Worm (Caenorhabditis elegans) whole organism, young adult: ENCODE measurements around the gene srz-5.

Experiments
- B0261.1 ChIP-seq: sonication (generic microtip); optimal IDR thresholded peaks from 2 replicates; lab custom pipeline; 2016; ENCODE audit warnings: mild to moderate bottlenecking, missing genetic modification characterization, moderate library complexity, missing compliant biosample characterization
- B0336.3 ChIP-seq: fragments of 200-800 bp; sonication (Bioruptor generic); IDR thresholded peaks from 2 replicates; pipeline ENCODE4 v1.3.6; 2022; ENCODE audit warnings: missing genetic modification characterization, missing compliant biosample characterization
- D2030.7 ChIP-seq: fragments of 200-800 bp; sonication (Bioruptor generic); IDR thresholded peaks from 2 replicates; pipeline ENCODE4 v1.3.6; 2022; ENCODE audit warnings: missing genetic modification reagents, missing genetic modification characterization, missing compliant biosample characterization
- F10E7.11 ChIP-seq: sonication (generic microtip); optimal IDR thresholded peaks from 2 replicates; lab custom pipeline; 2017; ENCODE audit warnings: mild to moderate bottlenecking, missing genetic modification characterization, moderate library complexity, missing compliant biosample characterization
- F33H1.4 ChIP-seq: fragments of 200-800 bp; sonication (Bioruptor generic); IDR thresholded peaks from 2 replicates; pipeline ENCODE4 v1.3.6; 2022; ENCODE audit warnings: missing genetic modification reagents, missing genetic modification characterization, missing compliant biosample characterization
- F55B11.4 ChIP-seq: sonication (generic microtip); optimal IDR thresholded peaks from 2 replicates; lab custom pipeline; 2016; ENCODE audit warnings: missing compliant biosample characterization, missing genetic modification characterization, borderline replicate concordance; ENCODE audit not compliant: insufficient read depth
- T07F8.4 ChIP-seq: sonication (generic microtip); optimal IDR thresholded peaks from 2 replicates; lab custom pipeline; 2016; ENCODE audit warnings: mild to moderate bottlenecking, missing genetic modification characterization, moderate library complexity, missing compliant biosample characterization
- attf-5 ChIP-seq: fragments of 200-800 bp; sonication (Bioruptor generic); optimal IDR thresholded peaks from 2 replicates; lab custom pipeline; 2018; ENCODE audit warnings: mild to moderate bottlenecking, missing genetic modification characterization, missing compliant biosample characterization
- attf-6 ChIP-seq: fragments of 200-800 bp; sonication (Bioruptor generic); IDR thresholded peaks from 2 replicates; pipeline ENCODE4 v1.3.6; 2022; ENCODE audit warnings: missing genetic modification reagents, missing genetic modification characterization, missing compliant biosample characterization
- cebp-1 ChIP-seq, 2 experiments: fragments of 200-800 bp in 1 of 2; sonication (Bioruptor generic) in 1 of 2; sonication (generic microtip) in 1 of 2; IDR thresholded peaks in 1 of 2; optimal IDR thresholded peaks in 1 of 2; 2 replicates each; pipeline versions ENCODE4 v1.3.6 to Lab custom; 2017 to 2022; ENCODE audit warnings: missing compliant biosample characterization in 2 of 2, missing genetic modification characterization in 2 of 2, mild to moderate bottlenecking in 1 of 2, missing genetic modification reagents in 1 of 2, moderate library complexity in 1 of 2
- cebp-2 ChIP-seq: fragments of 200-800 bp; sonication (Bioruptor generic); IDR thresholded peaks from 2 replicates; pipeline ENCODE4 v1.3.6; 2022; ENCODE audit warnings: missing genetic modification characterization, missing compliant biosample characterization
- ceh-91 ChIP-seq: fragments of 200-800 bp; sonication (Bioruptor generic); IDR thresholded peaks from 2 replicates; pipeline ENCODE4 v1.3.6; 2022; ENCODE audit warnings: missing genetic modification reagents, missing genetic modification characterization, missing compliant biosample characterization
- dox-1 ChIP-seq: fragments of 200-800 bp; sonication (Bioruptor generic); IDR thresholded peaks from 2 replicates; pipeline ENCODE4 v1.3.6; 2022; ENCODE audit warnings: missing genetic modification reagents, missing genetic modification characterization, missing compliant biosample characterization
- efl-1 ChIP-seq: fragments of 150-350 bp; optimal IDR thresholded peaks from 2 replicates; lab custom pipeline; 2014; ENCODE audit warnings: missing biosample characterization, missing genetic modification reagents, missing genetic modification characterization
- him-1 ChIP-seq: sonication (generic microtip); optimal IDR thresholded peaks from 2 replicates; lab custom pipeline; 2016; ENCODE audit warnings: missing genotype, missing genetic modification reagents, missing genetic modification characterization, missing compliant biosample characterization
- hmg-1.2 ChIP-seq: fragments of 200-800 bp; sonication (Bioruptor generic); IDR thresholded peaks from 2 replicates; pipeline ENCODE4 v1.3.6; 2022; ENCODE audit warnings: missing genetic modification reagents, missing genetic modification characterization, missing compliant biosample characterization
- let-607 ChIP-seq, 2 experiments: fragments of 200-800 bp in 1 of 2; sonication (Bioruptor generic) in 1 of 2; sonication (generic microtip) in 1 of 2; optimal IDR thresholded peaks; 2 replicates each; lab custom pipeline; 2016 to 2018; ENCODE audit warnings: mild to moderate bottlenecking in 2 of 2, missing compliant biosample characterization in 2 of 2, missing genetic modification characterization in 2 of 2, moderate library complexity in 2 of 2, missing genotype in 1 of 2
- lin-35 ChIP-seq, 3 experiments: fragments of 150-350 bp in 2 of 3; sonication (generic microtip) in 1 of 3; optimal IDR thresholded peaks; 2 replicates each; lab custom pipeline; 2014 to 2018; ENCODE audit warnings: missing biosample characterization in 3 of 3, missing genetic modification characterization in 3 of 3, missing genetic modification reagents in 3 of 3
- lin-40 ChIP-seq: sonication (generic microtip); optimal IDR thresholded peaks from 2 replicates; lab custom pipeline; 2016; ENCODE audit warnings: missing genetic modification characterization, mild to moderate bottlenecking, missing compliant biosample characterization, missing genotype, missing genetic modification reagents
- lin-54 ChIP-seq: fragments of 200-800 bp; sonication (Bioruptor generic); optimal IDR thresholded peaks from 2 replicates; lab custom pipeline; 2018; ENCODE audit warnings: mild to moderate bottlenecking, missing genetic modification characterization, missing compliant biosample characterization
- lsl-1 ChIP-seq: fragments of 200-800 bp; sonication (Bioruptor generic); optimal IDR thresholded peaks from 2 replicates; lab custom pipeline; 2018; ENCODE audit warnings: mild to moderate bottlenecking, missing genetic modification characterization, moderate library complexity, missing compliant biosample characterization
- madf-6 ChIP-seq: fragments of 200-800 bp; sonication (Bioruptor generic); IDR thresholded peaks from 2 replicates; pipeline ENCODE4 v1.3.6; 2022; ENCODE audit warnings: missing genetic modification reagents, missing genetic modification characterization, missing compliant biosample characterization
- madf-8 ChIP-seq: fragments of 200-800 bp; sonication (Bioruptor generic); conservative IDR thresholded peaks from 2 replicates; pipeline ENCODE4 v1.3.6; 2022; ENCODE audit warnings: missing genetic modification reagents, missing genetic modification characterization, missing compliant biosample characterization
- mcd-1 ChIP-seq: fragments of 200-800 bp; sonication (Bioruptor generic); IDR thresholded peaks from 2 replicates; pipeline ENCODE4 v1.3.6; 2022; ENCODE audit warnings: missing genetic modification reagents, missing genetic modification characterization, missing compliant biosample characterization
- nhr-80 ChIP-seq: sonication (generic microtip); optimal IDR thresholded peaks from 2 replicates; lab custom pipeline; 2016; ENCODE audit warnings: missing genetic modification characterization, missing compliant biosample characterization
- pbrm-1 ChIP-seq: fragments of 200-800 bp; sonication (Bioruptor generic); IDR thresholded peaks from 2 replicates; pipeline ENCODE4 v1.3.6; 2022; ENCODE audit warnings: missing genetic modification reagents, missing genetic modification characterization, missing compliant biosample characterization
- sdz-38 ChIP-seq: sonication (generic microtip); optimal IDR thresholded peaks from 2 replicates; lab custom pipeline; 2016; ENCODE audit warnings: missing genotype, missing genetic modification characterization, missing compliant biosample characterization
- snpc-4 ChIP-seq, 5 experiments: fragments of 150-350 bp in 1 of 5; sonication (generic microtip) in 4 of 5; optimal IDR thresholded peaks; 2 replicates each; lab custom pipeline; 2014 to 2018; ENCODE audit warnings: missing genetic modification characterization in 5 of 5, missing biosample characterization in 3 of 5, antibody characterized with exemption in 2 of 5, mild to moderate bottlenecking in 2 of 5, missing compliant biosample characterization in 2 of 5, missing genotype in 2 of 5, moderate library complexity in 2 of 5, missing genetic modification reagents in 1 of 5
- tbp1 ChIP-seq: fragments of 200-800 bp; sonication (Bioruptor generic); optimal IDR thresholded peaks from 2 replicates; lab custom pipeline; 2018; ENCODE audit warnings: mild to moderate bottlenecking, missing genetic modification characterization, missing compliant biosample characterization
- tlf-1 ChIP-seq: fragments of 200-800 bp; sonication (Bioruptor generic); optimal IDR thresholded peaks from 2 replicates; lab custom pipeline; 2018; ENCODE audit warnings: mild to moderate bottlenecking, missing genetic modification characterization, missing compliant biosample characterization
- unc-130 ChIP-seq: sonication (generic microtip); optimal IDR thresholded peaks from 2 replicates; lab custom pipeline; 2016; ENCODE audit warnings: missing genetic modification reagents, missing genetic modification characterization, missing compliant biosample characterization
- xnd-1 ChIP-seq: sonication (generic microtip); optimal IDR thresholded peaks from 2 replicates; lab custom pipeline; 2016; ENCODE audit warnings: missing genotype, missing genetic modification reagents, missing genetic modification characterization, missing compliant biosample characterization
- zim-3 ChIP-seq: sonication (generic microtip); optimal IDR thresholded peaks from 2 replicates; lab custom pipeline; 2017; ENCODE audit warnings: mild to moderate bottlenecking, missing genetic modification characterization, moderate library complexity, missing compliant biosample characterization
- ztf-26 ChIP-seq: sonication (generic microtip); optimal IDR thresholded peaks from 2 replicates; lab custom pipeline; 2017; ENCODE audit warnings: missing genetic modification characterization, missing compliant biosample characterization
- ztf-28 ChIP-seq: fragments of 200-800 bp; sonication (Bioruptor generic); IDR thresholded peaks from 2 replicates; pipeline ENCODE4 v1.3.6; 2022; ENCODE audit warnings: missing genetic modification reagents, missing genetic modification characterization, missing compliant biosample characterization

The srz-5 gene

ce11 chrII:3554673-3555072 lies 40.1 kb upstream of the srz-5 start (continued):
- TF ChIP-seq D2030.7 (GFP tag; lab: Robert Waterston, UW) (0 out of 2 replicates have a peak, but pooled peaks have one; percentile 11), attf-6 (no peak)

- TF ChIP-seq cebp-1 (GFP tag; IDR thresholded peaks at IDR 0.05; lab: Robert Waterston, UW) (0 out of 2 replicates have a peak, but pooled peaks have one; percentile 20), cebp-1 (tag; optimal IDR thresholded peaks at IDR 0.05; lab: Kevin White, UChicago) (peak; percentile 79), ztf-28 (GFP tag; lab: Robert Waterston, UW) (no peak), F55B11.4 (tag; lab: Kevin White, UChicago) (no peak), ztf-26 (tag; lab: Kevin White, UChicago) (peak; percentile 37), cebp-2 (no peak), snpc-4 (GFP tag; optimal IDR thresholded peaks at IDR 0.05; lab: Kevin White, UChicago) (no peak), snpc-4 (tag; optimal IDR thresholded peaks at IDR 0.05; lab: Kevin White, UChicago) (peak in 1 of 4 experiments; percentile 45), sdz-38 (tag; lab: Kevin White, UChicago) (no peak), let-607 (tag; optimal IDR thresholded peaks at IDR 0.05; lab: Kevin White, UChicago) (peak in 1 of 2 experiments; percentile 61), dox-1 (0 out of 2 replicates have a peak, but pooled peaks have one; percentile 9), efl-1 (peak; percentile 24), hmg-1.2 (GFP tag; lab: Robert Waterston, UW) (peak; percentile 23; the same call in 1 of the 2 replicates), lsl-1 (GFP tag; lab: Kevin White, UChicago) (peak; percentile 61), tlf-1 (GFP tag; lab: Kevin White, UChicago) (no peak), him-1 (no peak), attf-5 (GFP tag; lab: Kevin White, UChicago) (peak; percentile 45), lin-35 (GFP tag; optimal IDR thresholded peaks at IDR 0.05; lab: Kevin White, UChicago) (peak in 1 of 3 experiments; percentile 31), B0261.1 (tag; lab: Kevin White, UChicago) (peak; percentile 20), lin-54 (peak; percentile 42), lin-40 (tag; lab: Kevin White, UChicago) (peak; percentile 78), tbp1 (peak; percentile 20), mcd-1 (peak; percentile 61), B0336.3 (peak; percentile 64; the same call in 1 of the 2 replicates), madf-8 (peak; percentile 53), ceh-91 (GFP tag; lab: Robert Waterston, UW) (peak; percentile 62; the same call in 1 of the 2 replicates), pbrm-1 (GFP tag; lab: Robert Waterston, UW) (0 out of 2 replicates have a peak, but pooled peaks have one; percentile 22), F10E7.11 (tag; lab: Kevin White, UChicago) (no peak), F33H1.4 (GFP tag; lab: Robert Waterston, UW) (peak; percentile 50; the same call in 1 of the 2 replicates), xnd-1 (peak; percentile 66), attf-6 (no peak), unc-130 (GFP tag; lab: Kevin White, UChicago) (no peak), madf-6 (peak; percentile 73; the same call in 1 of the 2 replicates), zim-3 (tag; lab: Kevin White, UChicago) (no peak)
- TF ChIP-seq, all 124 proteins: peak for 22
Measured at ce11 chrII:3553453-3553852, 38.9 kb upstream of the srz-5 start, which contains the start of gene dnc-3. dnc-3 (plus strand) TSS chrII:3553724.

- no peak for TF ChIP-seq T07F8.4 (tag; lab: Kevin White, UChicago)
- peak; percentile 59 for TF ChIP-seq nhr-80 (tag; lab: Kevin White, UChicago)
Measured at ce11 chrII:3550352-3550751, 35.8 kb upstream of the srz-5 start, which contains the start of gene W10G11.19. W10G11.19 (plus strand) TSS chrII:3550652.
